Fruit fly (Drosophila melanogaster) whole organism, embryonic: ENCODE data around the gene IRSp53.

Experiments
- Bteb2 ChIP-seq: fragments of 200-800 bp; sonication (Bioruptor generic); optimal IDR thresholded peaks from 2 replicates; lab custom pipeline; 2016; ENCODE audit warnings: missing biosample characterization, missing genetic modification characterization
- CG10543 ChIP-seq: fragments of 200-800 bp; sonication (Bioruptor generic); optimal IDR thresholded peaks from 3 replicates; lab custom pipeline; 2017; ENCODE audit warnings: missing biosample characterization, mild to moderate bottlenecking, missing genetic modification characterization, moderate library complexity
- CG11093 ChIP-seq: fragments of 200-800 bp; sonication (Bioruptor generic); IDR thresholded peaks from 3 replicates; pipeline ENCODE4 v1.3.6; 2022; ENCODE audit warnings: missing biosample characterization, missing genetic modification characterization
- CG13775 ChIP-seq: fragments of 200-800 bp; sonication (Bioruptor generic); optimal IDR thresholded peaks from 3 replicates; lab custom pipeline; 2017; ENCODE audit warnings: missing biosample characterization, mild to moderate bottlenecking, missing genetic modification characterization
- CG14441 ChIP-seq: fragments of 200-800 bp; sonication (Bioruptor generic); IDR thresholded peaks from 2 replicates; pipeline ENCODE4 v1.3.6; 2022; ENCODE audit warnings: missing biosample characterization, missing genetic modification characterization
- CG15073 ChIP-seq: fragments of 200-800 bp; sonication (Bioruptor generic); optimal IDR thresholded peaks from 2 replicates; lab custom pipeline; 2016; ENCODE audit warnings: missing biosample characterization, missing genetic modification characterization
- CG18599 ChIP-seq: fragments of 200-800 bp; sonication (Bioruptor generic); optimal IDR thresholded peaks from 3 replicates; lab custom pipeline; 2017; ENCODE audit warnings: missing biosample characterization, missing genetic modification characterization, mild to moderate bottlenecking, moderate library complexity, missing genetic modification reagents
- CG18619 ChIP-seq: fragments of 200-800 bp; sonication (Bioruptor generic); optimal IDR thresholded peaks from 3 replicates; lab custom pipeline; 2017; ENCODE audit warnings: missing biosample characterization, mild to moderate bottlenecking, missing genetic modification characterization
- CG3065 ChIP-seq: fragments of 200-800 bp; sonication (Bioruptor generic); optimal IDR thresholded peaks from 2 replicates; lab custom pipeline; 2016; ENCODE audit warnings: missing biosample characterization, missing genetic modification characterization
- CG31388 ChIP-seq: fragments of 200-800 bp; sonication (Bioruptor generic); optimal IDR thresholded peaks from 2 replicates; lab custom pipeline; 2016; ENCODE audit warnings: missing biosample characterization, missing genetic modification characterization
- CG32772 ChIP-seq: fragments of 200-800 bp; sonication (Bioruptor generic); IDR thresholded peaks from 2 replicates; pipeline ENCODE4 v1.3.6; 2022; ENCODE audit warnings: missing biosample characterization, missing genetic modification characterization
- CG33557 ChIP-seq: fragments of 200-800 bp; sonication (Bioruptor generic); optimal IDR thresholded peaks from 2 replicates; lab custom pipeline; 2019; ENCODE audit warnings: missing biosample characterization, mild to moderate bottlenecking, missing genetic modification characterization, moderate library complexity
- CG6254 ChIP-seq: fragments of 200-800 bp; sonication (Bioruptor generic); optimal IDR thresholded peaks from 3 replicates; lab custom pipeline; 2017; ENCODE audit warnings: mild to moderate bottlenecking, missing biosample characterization, missing genetic modification reagents, missing genetic modification characterization
- CG6813 ChIP-seq: fragments of 200-800 bp; sonication (Bioruptor generic); optimal IDR thresholded peaks from 2 replicates; lab custom pipeline; 2017; ENCODE audit warnings: missing biosample characterization, missing genetic modification characterization, mild to moderate bottlenecking, moderate library complexity, missing genetic modification reagents
- CG7928 ChIP-seq: fragments of 200-800 bp; sonication (Bioruptor generic); optimal IDR thresholded peaks from 2 replicates; lab custom pipeline; 2017; ENCODE audit warnings: missing biosample characterization, mild to moderate bottlenecking, missing genetic modification characterization
- CG8478 ChIP-seq: fragments of >200 bp; optimal IDR thresholded peaks from 2 replicates; lab custom pipeline; 2018
- CG8924 ChIP-seq: fragments of 200-800 bp; optimal IDR thresholded peaks from 3 replicates; lab custom pipeline; 2019; ENCODE audit warnings: missing biosample characterization, mild to moderate bottlenecking, missing genetic modification characterization, moderate library complexity
- CG9876 ChIP-seq: fragments of 200-800 bp; sonication (Bioruptor generic); optimal IDR thresholded peaks from 2 replicates; lab custom pipeline; 2016; ENCODE audit warnings: missing biosample characterization, missing genetic modification characterization
- CTCF ChIP-seq: fragments of 200-800 bp; sonication (Bioruptor generic); optimal IDR thresholded peaks from 2 replicates; lab custom pipeline; 2017; ENCODE audit warnings: missing biosample characterization, mild to moderate bottlenecking, missing genetic modification characterization, moderate library complexity
- Doc3 ChIP-seq: fragments of 200-800 bp; sonication (Bioruptor generic); IDR thresholded peaks from 3 replicates; pipeline ENCODE4 v1.3.6; 2022; ENCODE audit warnings: missing biosample characterization, missing genetic modification characterization; ENCODE audit not compliant: partially characterized antibody
- Hr78 ChIP-seq, 2 experiments: fragments of 200-800 bp in 1 of 2; fragments of >200 bp in 1 of 2; sonication (Bioruptor generic) in 1 of 2; optimal IDR thresholded peaks; 2 replicates each; lab custom pipeline; 2017 to 2019; ENCODE audit warnings: missing biosample characterization in 2 of 2, missing genetic modification characterization in 2 of 2, mild to moderate bottlenecking in 1 of 2, moderate library complexity in 1 of 2
- Jarid2 ChIP-seq: fragments of 200-800 bp; sonication (Bioruptor generic); optimal IDR thresholded peaks from 3 replicates; lab custom pipeline; 2017; ENCODE audit warnings: mild to moderate bottlenecking, missing biosample characterization, missing genetic modification reagents, missing genetic modification characterization
- Kr ChIP-seq: fragments of 200-800 bp; sonication (Bioruptor generic); optimal IDR thresholded peaks from 2 replicates; lab custom pipeline; 2017; ENCODE audit warnings: missing biosample characterization, mild to moderate bottlenecking, missing genetic modification characterization
- Max ChIP-seq: fragments of 200-800 bp; sonication (Bioruptor generic); optimal IDR thresholded peaks from 2 replicates; lab custom pipeline; 2016; ENCODE audit warnings: missing biosample characterization, mild to moderate bottlenecking, missing genetic modification characterization
- NK7.1 ChIP-seq: fragments of 200-800 bp; sonication (Bioruptor generic); optimal IDR thresholded peaks from 3 replicates; lab custom pipeline; 2016; ENCODE audit warnings: missing biosample characterization, missing genetic modification characterization
- PHDP ChIP-seq: fragments of 200-800 bp; sonication (Bioruptor generic); optimal IDR thresholded peaks from 3 replicates; lab custom pipeline; 2018; ENCODE audit warnings: missing biosample characterization, mild to moderate bottlenecking, missing genetic modification characterization, moderate library complexity
- Side ChIP-seq: fragments of 200-800 bp; sonication (Bioruptor generic); optimal IDR thresholded peaks from 2 replicates; lab custom pipeline; 2016; ENCODE audit warnings: missing biosample characterization, missing genetic modification characterization
- Sox102F ChIP-seq: fragments of 200-800 bp; sonication (Bioruptor generic); optimal IDR thresholded peaks from 2 replicates; lab custom pipeline; 2018; ENCODE audit warnings: missing biosample characterization, mild to moderate bottlenecking, missing genetic modification characterization, moderate library complexity
- Ssrp ChIP-seq: fragments of 200-800 bp; sonication (Bioruptor generic); optimal IDR thresholded peaks from 2 replicates; lab custom pipeline; 2018; ENCODE audit warnings: missing biosample characterization, mild to moderate bottlenecking, missing genetic modification characterization, moderate library complexity
- Taf1 ChIP-seq: fragments of 200-800 bp; sonication (Bioruptor generic); IDR thresholded peaks from 2 replicates; pipeline ENCODE4 v1.3.6; 2022; ENCODE audit warnings: missing biosample characterization, missing genetic modification characterization
- Usf ChIP-seq: fragments of 200-800 bp; sonication (Bioruptor generic); optimal IDR thresholded peaks from 2 replicates; lab custom pipeline; 2017; ENCODE audit warnings: missing genotype, missing biosample characterization, missing genetic modification characterization
- Xrp1 ChIP-seq: fragments of 200-800 bp; sonication (Bioruptor generic); IDR thresholded peaks from 2 replicates; pipeline ENCODE4 v1.3.6; 2022; ENCODE audit warnings: missing biosample characterization, missing genetic modification characterization
- YL-1 ChIP-seq: fragments of 200-800 bp; sonication (Bioruptor generic); optimal IDR thresholded peaks from 3 replicates; lab custom pipeline; 2017; ENCODE audit warnings: missing biosample characterization, mild to moderate bottlenecking, missing genetic modification characterization
- amos ChIP-seq: fragments of 200-800 bp; sonication (Bioruptor generic); IDR thresholded peaks from 2 replicates; pipeline ENCODE4 v1.3.6; 2022; ENCODE audit warnings: missing biosample characterization, missing genetic modification characterization; ENCODE audit not compliant: partially characterized antibody
- ash1 ChIP-seq: fragments of 200-800 bp; sonication (Bioruptor generic); optimal IDR thresholded peaks from 2 replicates; lab custom pipeline; 2018; ENCODE audit warnings: missing biosample characterization, mild to moderate bottlenecking, missing genetic modification characterization
- chn ChIP-seq: fragments of 200-800 bp; sonication (Bioruptor generic); optimal IDR thresholded peaks from 2 replicates; lab custom pipeline; 2016; ENCODE audit warnings: missing biosample characterization, missing genetic modification characterization
- crol ChIP-seq: fragments of 200-800 bp; sonication (Bioruptor generic); IDR thresholded peaks from 2 replicates; pipeline ENCODE4 v1.3.6; 2022; ENCODE audit warnings: missing biosample characterization, missing genetic modification characterization
- en ChIP-seq: fragments of 200-800 bp; sonication (Bioruptor generic); optimal IDR thresholded peaks from 2 replicates; lab custom pipeline; 2016; ENCODE audit warnings: missing biosample characterization, missing genetic modification characterization
- ftz-f1 ChIP-seq: fragments of 200-800 bp; sonication (Bioruptor generic); optimal IDR thresholded peaks from 2 replicates; lab custom pipeline; 2016; ENCODE audit warnings: missing biosample characterization, missing genetic modification characterization
- kay ChIP-seq: fragments of 200-800 bp; sonication (Bioruptor generic); optimal IDR thresholded peaks from 2 replicates; lab custom pipeline; 2016; ENCODE audit warnings: missing biosample characterization, missing genetic modification characterization
- lilli ChIP-seq: fragments of 200-800 bp; sonication (Bioruptor generic); optimal IDR thresholded peaks from 3 replicates; lab custom pipeline; 2016; ENCODE audit warnings: missing biosample characterization, missing genetic modification characterization
- nerfin-2 ChIP-seq: fragments of 200-800 bp; sonication (Bioruptor generic); IDR thresholded peaks from 2 replicates; pipeline ENCODE4 v1.3.6; 2022; ENCODE audit warnings: missing biosample characterization, missing genetic modification characterization; ENCODE audit not compliant: partially characterized antibody
- prd ChIP-seq, 3 experiments: fragments of >200 bp in 2 of 3; fragments of 200-800 bp in 1 of 3; sonication (Bioruptor generic) in 1 of 3; optimal IDR thresholded peaks in 2 of 3; IDR thresholded peaks in 1 of 3; 2 replicates in 2 of 3; 3 replicates in 1 of 3; pipeline versions ENCODE4 v1.3.6 to Lab custom; 2017 to 2022; ENCODE audit warnings: missing biosample characterization in 1 of 3, missing genetic modification characterization in 1 of 3
- sens ChIP-seq: fragments of 200-800 bp; sonication (Bioruptor generic); peaks from one replicate; lab custom pipeline; 2016; ENCODE audit warnings: missing biosample characterization, missing genetic modification characterization
- so ChIP-seq: fragments of 200-800 bp; sonication (Bioruptor generic); IDR thresholded peaks from 3 replicates; pipeline ENCODE4 v1.3.6; 2022; ENCODE audit warnings: missing biosample characterization, missing genetic modification characterization
- sr ChIP-seq: fragments of 200-800 bp; sonication (Bioruptor generic); IDR thresholded peaks from 3 replicates; pipeline ENCODE4 v1.3.6; 2022; ENCODE audit warnings: missing biosample characterization, missing genetic modification characterization
- tll ChIP-seq, 2 experiments: fragments of 200-800 bp in 1 of 2; fragments of >200 bp in 1 of 2; sonication (Bioruptor generic) in 1 of 2; optimal IDR thresholded peaks; 2 replicates each; lab custom pipeline; 2017 to 2019; ENCODE audit warnings: missing biosample characterization in 2 of 2, missing genetic modification characterization in 2 of 2, mild to moderate bottlenecking in 1 of 2, moderate library complexity in 1 of 2
- ttk ChIP-seq: fragments of 200-800 bp; sonication (Bioruptor generic); IDR thresholded peaks from 2 replicates; pipeline ENCODE4 v2.1.2; 2022; ENCODE audit warnings: missing biosample characterization, missing genetic modification characterization
- twi ChIP-seq: fragments of 200-800 bp; optimal IDR thresholded peaks from 2 replicates; lab custom pipeline; 2019; ENCODE audit warnings: missing biosample characterization, mild to moderate bottlenecking, missing genetic modification characterization, moderate library complexity
- yki ChIP-seq: fragments of >200 bp; optimal IDR thresholded peaks from 3 replicates; lab custom pipeline; 2018
- zen ChIP-seq: fragments of 200-800 bp; sonication (Bioruptor generic); optimal IDR thresholded peaks from 3 replicates; lab custom pipeline; 2018; ENCODE audit warnings: missing biosample characterization, mild to moderate bottlenecking, missing genetic modification characterization, moderate library complexity
- zfh1 ChIP-seq: fragments of 200-800 bp; sonication (Bioruptor generic); IDR thresholded peaks from 3 replicates; pipeline ENCODE4 v1.3.6; 2022; ENCODE audit warnings: missing biosample characterization, missing genetic modification characterization

IRSp53 gene

dm6 chr3L:11195275-11195674 is 59.4 kb downstream of the IRSp53 start (continued):
- TF ChIP-seq CG33557 (GFP tag; lab: Kevin White, UChicago) (no peak), Max (GFP tag; lab: Kevin White, UChicago) (no peak), CG8924 (tag; lab: Kevin White, UChicago) (no peak), ftz-f1 (GFP tag; lab: Kevin White, UChicago) (no peak), NK7.1 (GFP tag; lab: Kevin White, UChicago) (no peak), Bteb2 (GFP tag; lab: Kevin White, UChicago) (no peak), sens (GFP tag; lab: Kevin White, UChicago) (no peak), CTCF (GFP tag; lab: Kevin White, UChicago) (no peak), CG10543 (GFP tag; lab: Kevin White, UChicago) (peak; percentile 10), Hr78 (GFP tag; optimal IDR thresholded peaks at IDR 0.05; lab: Kevin White, UChicago) (no peak), CG13775 (no peak), Doc3 (no peak), ttk (GFP tag; lab: Robert Waterston, UW) (no peak), CG6254 (no peak), Usf (GFP tag; lab: Kevin White, UChicago) (no peak), CG31388 (GFP tag; lab: Kevin White, UChicago) (no peak), Ssrp (tag; lab: Kevin White, UChicago) (no peak), PHDP (no peak), Xrp1 (peak; percentile 11; the same call in 1 of the 2 replicates), CG7928 (no peak), zfh1 (0 out of 3 replicates have a peak, but pooled peaks have one; percentile 33), twi (tag; lab: Kevin White, UChicago) (peak; percentile 62), CG18619 (GFP tag; lab: Kevin White, UChicago) (no peak), nerfin-2 (GFP tag; lab: Robert Waterston, UW) (no peak), Side (no peak), CG14441 (GFP tag; lab: Robert Waterston, UW) (no peak), Sox102F (GFP tag; lab: Kevin White, UChicago) (no peak), amos (GFP tag; lab: Robert Waterston, UW) (no peak), CG32772 (GFP tag; lab: Robert Waterston, UW) (no peak), chn (no peak), CG18599 (GFP tag; lab: Kevin White, UChicago) (no peak), kay (GFP tag; lab: Kevin White, UChicago) (no peak), YL-1 (GFP tag; lab: Kevin White, UChicago) (no peak), lilli (GFP tag; lab: Kevin White, UChicago) (no peak), ash1 (GFP tag; lab: Kevin White, UChicago) (no peak), CG9876 (GFP tag; lab: Kevin White, UChicago) (no peak), Kr (no peak), yki (lab: Kevin White, UChicago) (no peak), CG8478 (lab: Kevin White, UChicago) (no peak), CG6813 (no peak), CG11093 (GFP tag; lab: Robert Waterston, UW) (no peak), CG3065 (GFP tag; lab: Kevin White, UChicago) (no peak), CG15073 (GFP tag; lab: Kevin White, UChicago) (no peak), zen (tag; lab: Kevin White, UChicago) (no peak), Taf1 (no peak), sr (GFP tag; lab: Robert Waterston, UW) (0 out of 3 replicates have a peak, but pooled peaks have one; percentile 16), Jarid2 (GFP tag; lab: Kevin White, UChicago) (no peak), prd (optimal IDR thresholded peaks at IDR 0.05; lab: Kevin White, UChicago) (no peak), prd (GFP tag; IDR thresholded peaks at IDR 0.05; lab: Robert Waterston, UW) (no peak), tll (GFP tag; optimal IDR thresholded peaks at IDR 0.05; lab: Kevin White, UChicago) (peak in 1 of 2 experiments; percentile 0), crol (peak; percentile 83), en (GFP tag; lab: Kevin White, UChicago) (no peak), so (GFP tag; lab: Robert Waterston, UW) (no peak)
